Fruit fly (Drosophila melanogaster) whole organism, embryonic: Measurements from ENCODE around the gene Bet3.

Source experiments
- CG12104 ChIP-seq: fragments of 200-800 bp; sonication (Bioruptor generic); optimal IDR thresholded peaks from 3 replicates; lab custom pipeline; 2016; ENCODE audit warnings: missing biosample characterization, missing genetic modification characterization
- CG2199 ChIP-seq: fragments of 200-800 bp; sonication (Bioruptor generic); IDR thresholded peaks from 3 replicates; pipeline ENCODE4 v1.3.6; 2022; ENCODE audit warnings: missing biosample characterization, missing genetic modification characterization
- CG3163 ChIP-seq: fragments of 200-800 bp; sonication (Bioruptor generic); optimal IDR thresholded peaks from 3 replicates; lab custom pipeline; 2016; ENCODE audit warnings: missing biosample characterization, missing genetic modification characterization
- CG32767 ChIP-seq: fragments of 200-800 bp; sonication (Bioruptor generic); IDR thresholded peaks from 2 replicates; pipeline ENCODE4 v1.3.6; 2022; ENCODE audit warnings: missing biosample characterization, missing genetic modification characterization
- CG33557 ChIP-seq: fragments of 200-800 bp; sonication (Bioruptor generic); optimal IDR thresholded peaks from 2 replicates; lab custom pipeline; 2019; ENCODE audit warnings: missing biosample characterization, mild to moderate bottlenecking, missing genetic modification characterization, moderate library complexity
- CG42726 ChIP-seq: fragments of 200-800 bp; sonication (Bioruptor generic); IDR thresholded peaks from 2 replicates; pipeline ENCODE4 v1.3.6; 2022; ENCODE audit warnings: missing biosample characterization, missing genetic modification characterization; ENCODE audit not compliant: partially characterized antibody
- CG4617 ChIP-seq: fragments of 200-800 bp; sonication (Bioruptor generic); optimal IDR thresholded peaks from 3 replicates; lab custom pipeline; 2016; ENCODE audit warnings: missing biosample characterization, missing genetic modification characterization, borderline replicate concordance
- CG9932 ChIP-seq: fragments of 200-800 bp; sonication (Bioruptor generic); IDR thresholded peaks from 2 replicates; pipeline ENCODE4 v1.3.6; 2022; ENCODE audit warnings: missing biosample characterization, missing genetic modification characterization
- CkIIα-i1 ChIP-seq: fragments of 200-800 bp; sonication (Bioruptor generic); IDR thresholded peaks from 2 replicates; pipeline ENCODE4 v1.3.6; 2022; ENCODE audit warnings: missing biosample characterization, missing genetic modification characterization
- D ChIP-seq, 2 experiments: fragments of 200-800 bp in 1 of 2; fragments of >200 bp in 1 of 2; sonication (Bioruptor generic) in 1 of 2; optimal IDR thresholded peaks; 2 replicates in 1 of 2; 3 replicates in 1 of 2; lab custom pipeline; 2017; ENCODE audit warnings: mild to moderate bottlenecking in 1 of 2, missing biosample characterization in 1 of 2, missing genetic modification characterization in 1 of 2, missing genetic modification reagents in 1 of 2
- D19A ChIP-seq: fragments of 200-800 bp; optimal IDR thresholded peaks from 3 replicates; lab custom pipeline; 2019; ENCODE audit warnings: missing biosample characterization, mild to moderate bottlenecking, missing genetic modification characterization, moderate library complexity
- D19B ChIP-seq: fragments of 200-800 bp; sonication (Bioruptor generic); optimal IDR thresholded peaks from 2 replicates; lab custom pipeline; 2017; ENCODE audit warnings: missing biosample characterization, mild to moderate bottlenecking, missing genetic modification characterization
- Fer2 ChIP-seq: fragments of 200-800 bp; sonication (Bioruptor generic); optimal IDR thresholded peaks from 2 replicates; lab custom pipeline; 2018; ENCODE audit warnings: missing biosample characterization, mild to moderate bottlenecking, missing genetic modification characterization, moderate library complexity
- Hr51 ChIP-seq, 2 experiments: fragments of 200-800 bp; sonication (Bioruptor generic); optimal IDR thresholded peaks; 2 replicates in 1 of 2; 3 replicates in 1 of 2; lab custom pipeline; 2016 to 2018; ENCODE audit warnings: missing biosample characterization in 2 of 2, missing genetic modification characterization in 2 of 2, mild to moderate bottlenecking in 1 of 2, moderate library complexity in 1 of 2
- Med ChIP-seq: fragments of 200-800 bp; sonication (Bioruptor generic); peaks from one replicate; lab custom pipeline; 2016; ENCODE audit warnings: missing biosample characterization, missing genetic modification characterization, mild to moderate bottlenecking, inconsistent platforms, moderate library complexity
- NFAT ChIP-seq: fragments of 200-800 bp; sonication (Bioruptor generic); IDR thresholded peaks from 2 replicates; pipeline ENCODE4 v1.3.6; 2022; ENCODE audit warnings: missing biosample characterization, missing genetic modification characterization
- Ptx1 ChIP-seq: fragments of 200-800 bp; sonication (Bioruptor generic); IDR thresholded peaks from 2 replicates; pipeline ENCODE4 v1.3.6; 2022; ENCODE audit warnings: missing biosample characterization, missing genetic modification characterization
- Trl ChIP-seq, 3 experiments: fragments of >200 bp in 2 of 3; fragments of 200-800 bp in 1 of 3; sonication (Bioruptor generic) in 1 of 3; optimal IDR thresholded peaks; 2 replicates in 1 of 3; 3 replicates in 2 of 3; lab custom pipeline; 2016 to 2017; ENCODE audit warnings: missing biosample characterization in 1 of 3, missing genetic modification characterization in 1 of 3
- ara ChIP-seq: fragments of 200-800 bp; sonication (Bioruptor generic); IDR thresholded peaks from 2 replicates; pipeline ENCODE4 v1.3.6; 2022; ENCODE audit warnings: missing biosample characterization, missing genetic modification characterization
- ato ChIP-seq: fragments of 200-800 bp; sonication (Bioruptor generic); IDR thresholded peaks from 2 replicates; pipeline ENCODE4 v1.3.6; 2022; ENCODE audit warnings: missing biosample characterization, missing genetic modification characterization; ENCODE audit not compliant: partially characterized antibody
- cg ChIP-seq: fragments of 200-800 bp; sonication (Bioruptor generic); optimal IDR thresholded peaks from 3 replicates; lab custom pipeline; 2019; ENCODE audit warnings: missing biosample characterization, mild to moderate bottlenecking, missing genetic modification characterization, moderate library complexity
- crol ChIP-seq: fragments of 200-800 bp; sonication (Bioruptor generic); IDR thresholded peaks from 2 replicates; pipeline ENCODE4 v1.3.6; 2022; ENCODE audit warnings: missing biosample characterization, missing genetic modification characterization
- da ChIP-seq: fragments of 200-800 bp; sonication (Bioruptor generic); optimal IDR thresholded peaks from 2 replicates; lab custom pipeline; 2016; ENCODE audit warnings: missing biosample characterization, missing genetic modification characterization
- disco-r ChIP-seq: fragments of 200-800 bp; sonication (Bioruptor generic); optimal IDR thresholded peaks from 2 replicates; lab custom pipeline; 2016; ENCODE audit warnings: missing biosample characterization, missing genetic modification characterization
- ftz-f1 ChIP-seq: fragments of 200-800 bp; sonication (Bioruptor generic); optimal IDR thresholded peaks from 2 replicates; lab custom pipeline; 2016; ENCODE audit warnings: missing biosample characterization, missing genetic modification characterization
- kay ChIP-seq: fragments of 200-800 bp; sonication (Bioruptor generic); optimal IDR thresholded peaks from 2 replicates; lab custom pipeline; 2016; ENCODE audit warnings: missing biosample characterization, missing genetic modification characterization
- prd ChIP-seq, 3 experiments: fragments of >200 bp in 2 of 3; fragments of 200-800 bp in 1 of 3; sonication (Bioruptor generic) in 1 of 3; optimal IDR thresholded peaks in 2 of 3; IDR thresholded peaks in 1 of 3; 2 replicates in 2 of 3; 3 replicates in 1 of 3; pipeline versions ENCODE4 v1.3.6 to Lab custom; 2017 to 2022; ENCODE audit warnings: missing biosample characterization in 1 of 3, missing genetic modification characterization in 1 of 3
- row ChIP-seq: fragments of 200-800 bp; sonication (Bioruptor generic); IDR thresholded peaks from 3 replicates; pipeline ENCODE4 v1.3.6; 2022; ENCODE audit warnings: missing biosample characterization, missing genetic modification characterization
- sd ChIP-seq: fragments of 200-800 bp; sonication (Bioruptor generic); optimal IDR thresholded peaks from 3 replicates; lab custom pipeline; 2018; ENCODE audit warnings: missing biosample characterization, mild to moderate bottlenecking, missing genetic modification characterization, moderate library complexity
- slp2 ChIP-seq: fragments of 200-800 bp; sonication (Bioruptor generic); optimal IDR thresholded peaks from 2 replicates; lab custom pipeline; 2016; ENCODE audit warnings: missing biosample characterization, missing genetic modification characterization
- sob ChIP-seq: fragments of 200-800 bp; sonication (Bioruptor generic); IDR thresholded peaks from 2 replicates; pipeline ENCODE4 v1.3.6; 2022; ENCODE audit warnings: missing biosample characterization, missing genetic modification characterization
- sr ChIP-seq: fragments of 200-800 bp; sonication (Bioruptor generic); IDR thresholded peaks from 3 replicates; pipeline ENCODE4 v1.3.6; 2022; ENCODE audit warnings: missing biosample characterization, missing genetic modification characterization
- sug ChIP-seq: fragments of 200-800 bp; optimal IDR thresholded peaks from 2 replicates; lab custom pipeline; 2019; ENCODE audit warnings: missing biosample characterization, mild to moderate bottlenecking, missing genetic modification characterization, moderate library complexity
- toy ChIP-seq: fragments of 200-800 bp; sonication (Bioruptor generic); IDR thresholded peaks from 2 replicates; pipeline ENCODE4 v1.3.6; 2022; ENCODE audit warnings: missing biosample characterization, missing genetic modification characterization
- zen2 ChIP-seq: fragments of 200-800 bp; sonication (Bioruptor generic); IDR thresholded peaks from 3 replicates; pipeline ENCODE4 v1.3.6; 2022; ENCODE audit warnings: missing biosample characterization, missing genetic modification characterization; ENCODE audit not compliant: partially characterized antibody

The Bet3 gene

dm6 chr3L:9432810-9433587, 9.1 kb downstream of the Bet3 start (continued):
- no peak for TF ChIP-seq slp2 (GFP tag; lab: Kevin White, UChicago)
- TF ChIP-seq Hr51 (GFP tag; optimal IDR thresholded peaks at IDR 0.05; lab: Kevin White, UChicago), result no peak
- TF ChIP-seq Fer2, result no peak
- 0 out of 2 replicates have a peak, but pooled peaks have one; percentile 7 for TF ChIP-seq CG9932 (GFP tag; lab: Robert Waterston, UW)
- peak; percentile 97 for TF ChIP-seq crol

DNA sequence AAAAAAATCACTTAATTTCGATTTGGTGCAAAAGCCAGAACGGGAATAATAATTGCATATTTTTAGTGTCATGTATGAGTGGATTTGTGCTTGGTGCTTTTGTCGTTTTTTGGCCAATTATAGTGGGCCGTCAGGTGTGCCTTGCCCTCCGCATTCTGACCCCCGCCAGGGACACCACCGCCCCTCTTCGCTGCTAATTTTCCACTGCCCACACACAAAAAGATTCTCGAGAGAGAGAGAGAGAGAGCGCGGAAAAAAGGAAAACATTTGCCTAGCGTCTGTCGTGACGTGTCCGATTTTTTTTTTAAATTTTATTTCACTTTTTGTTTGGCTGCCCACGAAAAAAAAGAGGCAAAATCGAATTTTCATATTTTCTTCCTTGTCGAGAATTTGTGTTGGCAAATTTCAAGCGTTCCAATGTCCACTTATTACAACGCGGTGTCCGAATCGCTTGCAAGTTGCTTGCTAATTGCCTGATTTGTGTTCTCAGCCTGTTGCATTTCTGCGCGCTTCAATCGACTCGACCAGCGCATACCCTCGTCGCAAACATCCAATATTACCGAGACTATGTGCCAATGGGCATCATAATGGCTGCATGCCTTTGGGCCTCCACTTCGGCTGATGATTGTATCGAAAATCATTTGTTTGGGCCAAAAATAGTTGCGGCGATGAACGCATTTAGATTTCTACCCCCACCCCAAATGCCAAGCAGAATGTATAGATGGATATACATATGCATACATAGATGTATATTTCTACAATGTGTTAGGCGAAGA, 10.0 kb downstream of the Bet3 start:
- TF ChIP-seq CG12104 (GFP tag; lab: Kevin White, UChicago), result no peak
- peak; percentile 55 for TF ChIP-seq D19B
- no peak for TF ChIP-seq prd (optimal IDR thresholded peaks at IDR 0.05; lab: Kevin White, UChicago)
- no peak for TF ChIP-seq prd (GFP tag; IDR thresholded peaks at IDR 0.05; lab: Robert Waterston, UW)
- no peak for TF ChIP-seq kay (GFP tag; lab: Kevin White, UChicago)
- no peak for TF ChIP-seq Ptx1 (GFP tag; lab: Robert Waterston, UW)
- peak; percentile 9 for TF ChIP-seq D19A
- TF ChIP-seq sob (GFP tag; lab: Robert Waterston, UW), result peak; percentile 22; the same call in 1 of the 2 replicates
- TF ChIP-seq ato, result peak; percentile 26; the same call in 1 of the 2 replicates
- TF ChIP-seq ara, result 0 out of 2 replicates have a peak, but pooled peaks have one; percentile 23
- no peak for TF ChIP-seq CG3163 (GFP tag; lab: Kevin White, UChicago)
- no peak for TF ChIP-seq D (optimal IDR thresholded peaks at IDR 0.05; lab: Kevin White, UChicago)
- no peak for TF ChIP-seq D (GFP tag; optimal IDR thresholded peaks at IDR 0.05; lab: Kevin White, UChicago)
- TF ChIP-seq ftz-f1 (GFP tag; lab: Kevin White, UChicago), result peak; percentile 51
- TF ChIP-seq zen2, result no peak
- TF ChIP-seq sd (tag; lab: Kevin White, UChicago), result peak; percentile 75
- TF ChIP-seq Med (GFP tag; lab: Kevin White, UChicago), result peak; percentile 59
- peak; percentile 8 for TF ChIP-seq cg
- TF ChIP-seq CkIIα-i1 (GFP tag; lab: Robert Waterston, UW), result no peak
- TF ChIP-seq Trl (optimal IDR thresholded peaks at IDR 0.05; lab: Kevin White, UChicago), result peak in 1 of 2 experiments; percentile 44
- TF ChIP-seq Trl (GFP tag; optimal IDR thresholded peaks at IDR 0.05; lab: Kevin White, UChicago), result no peak
- TF ChIP-seq CG2199 (GFP tag; lab: Robert Waterston, UW), result peak; percentile 64; the same call in 2 of the 3 replicates
- peak; percentile 91 for TF ChIP-seq sr (GFP tag; lab: Robert Waterston, UW)
- TF ChIP-seq CG42726 (GFP tag; lab: Robert Waterston, UW), result 0 out of 2 replicates have a peak, but pooled peaks have one; percentile 21
- TF ChIP-seq CG32767 (GFP tag; lab: Robert Waterston, UW), result 0 out of 2 replicates have a peak, but pooled peaks have one; percentile 13
- no peak for TF ChIP-seq sug (tag; lab: Kevin White, UChicago)
- TF ChIP-seq crol, result peak; percentile 24; the same call in 1 of the 2 replicates
- no peak for TF ChIP-seq CG33557 (GFP tag; lab: Kevin White, UChicago)
- peak; percentile 35; the same call in 1 of the 2 replicates for TF ChIP-seq NFAT
- no peak for TF ChIP-seq disco-r (GFP tag; lab: Kevin White, UChicago)
- 0 out of 3 replicates have a peak, but pooled peaks have one; percentile 37 for TF ChIP-seq row (GFP tag; lab: Robert Waterston, UW)
- no peak for TF ChIP-seq CG4617 (GFP tag; lab: Kevin White, UChicago)
- no peak for TF ChIP-seq toy (GFP tag; lab: Robert Waterston, UW)
- no peak for TF ChIP-seq da (GFP tag; lab: Kevin White, UChicago)
- TF ChIP-seq, all 482 proteins: peak for 17
